Worm (Caenorhabditis elegans): ENCODE results near the gene C02F5.3.

- TF ChIP-seq zag-1 (tag; optimal IDR thresholded peaks at IDR 0.05) (no peak), aly-2 (tag; optimal IDR thresholded peaks at IDR 0.05) (no peak)
Measured at ce11 chrIII:8201117-8201516, 44.6 kb upstream of the C02F5.3 start, which contains the start of gene unc-36.
